Fruit fly (Drosophila melanogaster) whole organism, embryonic: ENCODE results near the gene CG12516.

Source experiments
- B-H2 ChIP-seq: fragments of 200-800 bp; sonication (Bioruptor generic); optimal IDR thresholded peaks from 2 replicates; lab custom pipeline; 2018; ENCODE audit warnings: missing biosample characterization, mild to moderate bottlenecking, missing genetic modification characterization
- BEAF-32 ChIP-seq: fragments of 200-800 bp; sonication (Bioruptor generic); optimal IDR thresholded peaks from 3 replicates; lab custom pipeline; 2017; ENCODE audit warnings: missing biosample characterization, missing genetic modification characterization, mild to moderate bottlenecking, moderate library complexity, missing genetic modification reagents
- BtbVII ChIP-seq: fragments of 200-800 bp; sonication (Bioruptor generic); optimal IDR thresholded peaks from 3 replicates; lab custom pipeline; 2017; ENCODE audit warnings: missing biosample characterization, mild to moderate bottlenecking, missing genetic modification characterization
- Bteb2 ChIP-seq: fragments of 200-800 bp; sonication (Bioruptor generic); optimal IDR thresholded peaks from 2 replicates; lab custom pipeline; 2016; ENCODE audit warnings: missing biosample characterization, missing genetic modification characterization
- CG10431 ChIP-seq: fragments of 200-800 bp; sonication (Bioruptor generic); optimal IDR thresholded peaks from 3 replicates; lab custom pipeline; 2018; ENCODE audit warnings: missing biosample characterization, mild to moderate bottlenecking, missing genetic modification characterization
- CG10654 ChIP-seq: fragments of 200-800 bp; sonication (Bioruptor generic); optimal IDR thresholded peaks from 2 replicates; lab custom pipeline; 2016; ENCODE audit warnings: missing biosample characterization, missing genetic modification characterization
- CG11456 ChIP-seq: fragments of 200-800 bp; sonication (Bioruptor generic); IDR thresholded peaks from 3 replicates; pipeline ENCODE4 v1.3.6; 2022; ENCODE audit warnings: missing biosample characterization, missing genetic modification characterization
- CG11560 ChIP-seq: fragments of 200-800 bp; sonication (Bioruptor generic); IDR thresholded peaks from 3 replicates; pipeline ENCODE4 v1.3.6; 2022; ENCODE audit warnings: missing biosample characterization, missing genetic modification characterization
- CG11723 ChIP-seq: fragments of 200-800 bp; sonication (Bioruptor generic); optimal IDR thresholded peaks from 2 replicates; lab custom pipeline; 2017; ENCODE audit warnings: missing biosample characterization, mild to moderate bottlenecking, missing genetic modification characterization
- CG12769 ChIP-seq: fragments of 200-800 bp; sonication (Bioruptor generic); optimal IDR thresholded peaks from 2 replicates; lab custom pipeline; 2019; ENCODE audit warnings: missing biosample characterization, mild to moderate bottlenecking, missing genetic modification characterization, moderate library complexity
- CG17912 ChIP-seq: fragments of 200-800 bp; sonication (Bioruptor generic); optimal IDR thresholded peaks from 2 replicates; lab custom pipeline; 2018; ENCODE audit warnings: missing biosample characterization, mild to moderate bottlenecking, missing genetic modification characterization
- CG2120 ChIP-seq: fragments of 200-800 bp; sonication (Bioruptor generic); optimal IDR thresholded peaks from 3 replicates; lab custom pipeline; 2016; ENCODE audit warnings: missing biosample characterization, missing genetic modification characterization
- CG2199 ChIP-seq: fragments of 200-800 bp; sonication (Bioruptor generic); IDR thresholded peaks from 3 replicates; pipeline ENCODE4 v1.3.6; 2022; ENCODE audit warnings: missing biosample characterization, missing genetic modification characterization
- CG3281 ChIP-seq: fragments of 200-800 bp; sonication (Bioruptor generic); optimal IDR thresholded peaks from 3 replicates; lab custom pipeline; 2017; ENCODE audit warnings: missing biosample characterization, mild to moderate bottlenecking, missing genetic modification characterization
- CG34376 ChIP-seq: fragments of 200-800 bp; sonication (Bioruptor generic); optimal IDR thresholded peaks from 2 replicates; lab custom pipeline; 2018; ENCODE audit warnings: missing biosample characterization, mild to moderate bottlenecking, missing genetic modification characterization
- CG4360 ChIP-seq: fragments of 200-800 bp; sonication (Bioruptor generic); IDR thresholded peaks from 2 replicates; pipeline ENCODE4 v1.3.6; 2022; ENCODE audit warnings: missing biosample characterization, missing genetic modification characterization
- CG6765 ChIP-seq: fragments of 200-800 bp; sonication (Bioruptor generic); optimal IDR thresholded peaks from 3 replicates; lab custom pipeline; 2017; ENCODE audit warnings: missing biosample characterization, mild to moderate bottlenecking, missing genetic modification characterization
- CG8944 ChIP-seq: fragments of 200-800 bp; sonication (Bioruptor generic); optimal IDR thresholded peaks from 3 replicates; lab custom pipeline; 2016; ENCODE audit warnings: missing biosample characterization, missing genetic modification characterization
- CG9727 ChIP-seq: fragments of 200-800 bp; sonication (Bioruptor generic); optimal IDR thresholded peaks from 3 replicates; lab custom pipeline; 2017; ENCODE audit warnings: missing biosample characterization, mild to moderate bottlenecking, missing genetic modification characterization
- CG9797 ChIP-seq: fragments of 200-800 bp; sonication (Bioruptor generic); optimal IDR thresholded peaks from 3 replicates; lab custom pipeline; 2018; ENCODE audit warnings: missing biosample characterization, mild to moderate bottlenecking, missing genetic modification characterization
- CrebB ChIP-seq: fragments of 200-800 bp; sonication (Bioruptor generic); optimal IDR thresholded peaks from 3 replicates; lab custom pipeline; 2018; ENCODE audit warnings: missing biosample characterization, mild to moderate bottlenecking, missing genetic modification characterization
- Deaf1 ChIP-seq: fragments of 200-800 bp; optimal IDR thresholded peaks from 3 replicates; lab custom pipeline; 2019; ENCODE audit warnings: missing biosample characterization, mild to moderate bottlenecking, missing genetic modification characterization, moderate library complexity
- Hmr ChIP-seq: fragments of 200-800 bp; sonication (Bioruptor generic); optimal IDR thresholded peaks from 3 replicates; lab custom pipeline; 2017; ENCODE audit warnings: mild to moderate bottlenecking, missing biosample characterization, missing genetic modification reagents, missing genetic modification characterization
- Med ChIP-seq: fragments of 200-800 bp; sonication (Bioruptor generic); peaks from one replicate; lab custom pipeline; 2016; ENCODE audit warnings: missing biosample characterization, missing genetic modification characterization, mild to moderate bottlenecking, inconsistent platforms, moderate library complexity
- Nf-YA ChIP-seq: fragments of 200-800 bp; sonication (Bioruptor generic); IDR thresholded peaks from 2 replicates; pipeline ENCODE4 v1.3.6; 2022; ENCODE audit warnings: missing biosample characterization, missing genetic modification characterization
- Pdp1 ChIP-seq, 2 experiments: fragments of 200-800 bp; sonication (Bioruptor generic); optimal IDR thresholded peaks; 3 replicates each; lab custom pipeline; 2016; ENCODE audit warnings: missing biosample characterization in 2 of 2, missing genetic modification characterization in 2 of 2, mild to moderate bottlenecking in 1 of 2, moderate library complexity in 1 of 2
- Ptx1 ChIP-seq: fragments of 200-800 bp; sonication (Bioruptor generic); IDR thresholded peaks from 2 replicates; pipeline ENCODE4 v1.3.6; 2022; ENCODE audit warnings: missing biosample characterization, missing genetic modification characterization
- Trl ChIP-seq, 3 experiments: fragments of >200 bp in 2 of 3; fragments of 200-800 bp in 1 of 3; sonication (Bioruptor generic) in 1 of 3; optimal IDR thresholded peaks; 2 replicates in 1 of 3; 3 replicates in 2 of 3; lab custom pipeline; 2016 to 2017; ENCODE audit warnings: missing biosample characterization in 1 of 3, missing genetic modification characterization in 1 of 3
- ash1 ChIP-seq: fragments of 200-800 bp; sonication (Bioruptor generic); optimal IDR thresholded peaks from 2 replicates; lab custom pipeline; 2018; ENCODE audit warnings: missing biosample characterization, mild to moderate bottlenecking, missing genetic modification characterization
- ato ChIP-seq: fragments of 200-800 bp; sonication (Bioruptor generic); IDR thresholded peaks from 2 replicates; pipeline ENCODE4 v1.3.6; 2022; ENCODE audit warnings: missing biosample characterization, missing genetic modification characterization; ENCODE audit not compliant: partially characterized antibody
- chinmo ChIP-seq: fragments of 200-800 bp; sonication (Bioruptor generic); IDR thresholded peaks from 4 replicates; pipeline ENCODE4 v1.3.6; 2022; ENCODE audit warnings: missing biosample characterization, missing genetic modification characterization; ENCODE audit not compliant: partially characterized antibody
- ci ChIP-seq: fragments of 200-800 bp; sonication (Bioruptor generic); IDR thresholded peaks from 3 replicates; pipeline ENCODE4 v1.3.6; 2022; ENCODE audit warnings: missing biosample characterization, missing genetic modification characterization
- fd64A ChIP-seq: fragments of 200-800 bp; sonication (Bioruptor generic); optimal IDR thresholded peaks from 3 replicates; lab custom pipeline; 2018; ENCODE audit warnings: missing biosample characterization, mild to moderate bottlenecking, missing genetic modification characterization
- gro ChIP-seq: fragments of 200-800 bp; sonication (Bioruptor generic); optimal IDR thresholded peaks from 2 replicates; lab custom pipeline; 2016; ENCODE audit warnings: missing biosample characterization, missing genetic modification characterization
- inv ChIP-seq: fragments of 200-800 bp; sonication (Bioruptor generic); IDR thresholded peaks from 2 replicates; pipeline ENCODE4 v1.3.6; 2022; ENCODE audit warnings: missing biosample characterization, missing genetic modification characterization; ENCODE audit not compliant: partially characterized antibody
- otp ChIP-seq: fragments of 200-800 bp; sonication (Bioruptor generic); IDR thresholded peaks from 3 replicates; pipeline ENCODE4, ENCODE4 v1.3.6; 2022; ENCODE audit warnings: missing biosample characterization, missing genetic modification characterization
- pfk ChIP-seq: fragments of 200-800 bp; sonication (Bioruptor generic); optimal IDR thresholded peaks from 2 replicates; lab custom pipeline; 2018; ENCODE audit warnings: missing biosample characterization, mild to moderate bottlenecking, missing genetic modification characterization, moderate library complexity
- pho ChIP-seq: fragments of 200-800 bp; sonication (Bioruptor generic); optimal IDR thresholded peaks from 2 replicates; lab custom pipeline; 2016; ENCODE audit warnings: missing biosample characterization, missing genetic modification characterization
- pzg ChIP-seq: fragments of 200-800 bp; sonication (Bioruptor generic); optimal IDR thresholded peaks from 3 replicates; lab custom pipeline; 2018; ENCODE audit warnings: missing biosample characterization, mild to moderate bottlenecking, missing genetic modification characterization, moderate library complexity
- row ChIP-seq: fragments of 200-800 bp; sonication (Bioruptor generic); IDR thresholded peaks from 3 replicates; pipeline ENCODE4 v1.3.6; 2022; ENCODE audit warnings: missing biosample characterization, missing genetic modification characterization
- schlank ChIP-seq: fragments of 200-800 bp; sonication (Bioruptor generic); optimal IDR thresholded peaks from 2 replicates; lab custom pipeline; 2018; ENCODE audit warnings: missing biosample characterization, mild to moderate bottlenecking, missing genetic modification characterization
- sens ChIP-seq: fragments of 200-800 bp; sonication (Bioruptor generic); peaks from one replicate; lab custom pipeline; 2016; ENCODE audit warnings: missing biosample characterization, missing genetic modification characterization
- sug ChIP-seq: fragments of 200-800 bp; optimal IDR thresholded peaks from 2 replicates; lab custom pipeline; 2019; ENCODE audit warnings: missing biosample characterization, mild to moderate bottlenecking, missing genetic modification characterization, moderate library complexity
- trh ChIP-seq: fragments of 200-800 bp; sonication (Bioruptor generic); optimal IDR thresholded peaks from 2 replicates; lab custom pipeline; 2016; ENCODE audit warnings: missing biosample characterization, missing genetic modification characterization
- unc-4 ChIP-seq: fragments of 200-800 bp; sonication (Bioruptor generic); IDR thresholded peaks from 2 replicates; pipeline ENCODE4 v1.3.6; 2022; ENCODE audit warnings: missing biosample characterization, missing genetic modification characterization; ENCODE audit not compliant: partially characterized antibody
- vvl ChIP-seq: fragments of 200-800 bp; sonication (Bioruptor generic); IDR thresholded peaks from 2 replicates; pipeline ENCODE4 v1.3.6; 2022; ENCODE audit warnings: missing biosample characterization, missing genetic modification characterization
- wdn ChIP-seq: fragments of 200-800 bp; sonication (Bioruptor generic); IDR thresholded peaks from 2 replicates; pipeline ENCODE4 v1.3.6; 2022; ENCODE audit warnings: missing biosample characterization, missing genetic modification characterization
- zen2 ChIP-seq: fragments of 200-800 bp; sonication (Bioruptor generic); IDR thresholded peaks from 3 replicates; pipeline ENCODE4 v1.3.6; 2022; ENCODE audit warnings: missing biosample characterization, missing genetic modification characterization; ENCODE audit not compliant: partially characterized antibody

CG12516 gene

dm6 chr3R:28330266-28331125 lies 26.1 kb upstream of the CG12516 start (continued):
- peak; percentile 12 for TF ChIP-seq CG2120 (GFP tag; lab: Kevin White, UChicago)
- TF ChIP-seq CG2199 (GFP tag; lab: Robert Waterston, UW): 0 out of 3 replicates have a peak, but pooled peaks have one; percentile 52
- no peak for TF ChIP-seq CG9797 (GFP tag; lab: Kevin White, UChicago)
- no peak for TF ChIP-seq CG8944 (GFP tag; lab: Kevin White, UChicago)
- TF ChIP-seq unc-4 (GFP tag; lab: Robert Waterston, UW): peak; percentile 24; the same call in 1 of the 2 replicates
- TF ChIP-seq CG4360 (GFP tag; lab: Robert Waterston, UW): no peak
- TF ChIP-seq B-H2 (GFP tag; lab: Kevin White, UChicago): no peak
- TF ChIP-seq ato: no peak
- peak; percentile 34 for TF ChIP-seq ash1
- no peak for TF ChIP-seq pho (GFP tag; lab: Kevin White, UChicago)
- peak; percentile 85 for TF ChIP-seq CG34376 (GFP tag; lab: Kevin White, UChicago)
- TF ChIP-seq sens (GFP tag; lab: Kevin White, UChicago): peak; percentile 86
- no peak for TF ChIP-seq CG11456 (GFP tag; lab: Robert Waterston, UW)
- peak; percentile 7 for TF ChIP-seq Deaf1 (tag; lab: Kevin White, UChicago)
- TF ChIP-seq Hmr (GFP tag; lab: Kevin White, UChicago): peak; percentile 25
- peak; percentile 77 for TF ChIP-seq vvl (GFP tag; lab: Robert Waterston, UW)
- no peak for TF ChIP-seq Nf-YA (GFP tag; lab: Robert Waterston, UW)
- TF ChIP-seq ci (GFP tag; lab: Robert Waterston, UW): peak; percentile 16; the same call in 1 of the 3 replicates
- peak; percentile 87; the same call in 3 of the 4 replicates for TF ChIP-seq chinmo (GFP tag; lab: Robert Waterston, UW)
- peak; percentile 66 for TF ChIP-seq CG12769 (tag; lab: Kevin White, UChicago)
- TF ChIP-seq CG10654: no peak
- TF ChIP-seq CG10431: no peak
- no peak for TF ChIP-seq Bteb2 (GFP tag; lab: Kevin White, UChicago)
- peak; percentile 53 for TF ChIP-seq CrebB (tag; lab: Kevin White, UChicago)
- no peak for TF ChIP-seq trh
- peak; percentile 4 for TF ChIP-seq BtbVII (GFP tag; lab: Kevin White, UChicago)
- no peak for TF ChIP-seq inv (GFP tag; lab: Robert Waterston, UW)
- TF ChIP-seq CG11723: no peak
- TF ChIP-seq Trl (optimal IDR thresholded peaks at IDR 0.05; lab: Kevin White, UChicago): peak; percentile 88 to 94
- TF ChIP-seq Trl (GFP tag; optimal IDR thresholded peaks at IDR 0.05; lab: Kevin White, UChicago): no peak
- TF ChIP-seq CG9727 (GFP tag; lab: Kevin White, UChicago): peak; percentile 48
- TF ChIP-seq CG6765 (GFP tag; lab: Kevin White, UChicago): no peak
- TF ChIP-seq CG11560 (tag; lab: Robert Waterston, UW): no peak
- TF ChIP-seq gro: peak; percentile 6
- TF ChIP-seq BEAF-32 (GFP tag; lab: Kevin White, UChicago): peak; percentile 10
- no peak for TF ChIP-seq schlank (tag; lab: Kevin White, UChicago)
- TF ChIP-seq Med (GFP tag; lab: Kevin White, UChicago): peak; percentile 64
- no peak for TF ChIP-seq wdn
- TF ChIP-seq zen2 (GFP tag; lab: Robert Waterston, UW): peak; percentile 47; the same call in 2 of the 3 replicates
- peak; percentile 21 for TF ChIP-seq sug (tag; lab: Kevin White, UChicago)
- TF ChIP-seq CG3281 (GFP tag; lab: Kevin White, UChicago): peak; percentile 33
- no peak for TF ChIP-seq Ptx1 (GFP tag; lab: Robert Waterston, UW)
- peak; percentile 21 for TF ChIP-seq pzg
- no peak for TF ChIP-seq fd64A (GFP tag; lab: Kevin White, UChicago)
- TF ChIP-seq CG17912 (GFP tag; lab: Kevin White, UChicago): no peak
- 0 out of 3 replicates have a peak, but pooled peaks have one; percentile 23 for TF ChIP-seq row (GFP tag; lab: Robert Waterston, UW)
- no peak for TF ChIP-seq otp (GFP tag; lab: Robert Waterston, UW)
- peak; percentile 48 for TF ChIP-seq pfk (GFP tag; lab: Kevin White, UChicago)
- peak in 1 of 2 experiments; percentile 50 for TF ChIP-seq Pdp1 (GFP tag; optimal IDR thresholded peaks at IDR 0.05; lab: Kevin White, UChicago)
